Worm (Caenorhabditis elegans) whole organism, L4 larva: Measurements from ENCODE around the gene C26E6.1.

Experiments
- D1046.2 ChIP-seq: fragments of 200-800 bp; sonication (Bioruptor generic); IDR thresholded peaks from 2 replicates; pipeline ENCODE4 v1.3.6; 2022; ENCODE audit warnings: missing genetic modification characterization, missing compliant biosample characterization
- F44E2.7 ChIP-seq: fragments of 200-800 bp; sonication (Bioruptor generic); IDR thresholded peaks from 2 replicates; pipeline ENCODE4 v2.1.2; 2022; ENCODE audit warnings: missing genetic modification characterization, missing compliant biosample characterization
- Y5F2A.4 ChIP-seq: fragments of 200-800 bp; sonication (Bioruptor generic); optimal IDR thresholded peaks from 2 replicates; lab custom pipeline; 2018; ENCODE audit warnings: mild to moderate bottlenecking, missing genetic modification characterization, missing compliant biosample characterization
- aha-1 ChIP-seq: fragments of 150-350 bp; peaks from one replicate; lab custom pipeline; 2014; ENCODE audit warnings: missing biosample characterization, missing genetic modification characterization
- aly-2 ChIP-seq: sonication (generic microtip); optimal IDR thresholded peaks from 2 replicates; lab custom pipeline; 2018; ENCODE audit warnings: missing biosample characterization, missing genetic modification characterization
- ama-1 ChIP-seq: fragments of 150-350 bp; optimal IDR thresholded peaks from 2 replicates; lab custom pipeline; 2014; ENCODE audit warnings: inconsistent platforms, mixed read lengths
- daf-12 ChIP-seq: fragments of 150-350 bp; optimal IDR thresholded peaks from 2 replicates; lab custom pipeline; 2014; ENCODE audit warnings: missing biosample characterization, missing genetic modification reagents, missing genetic modification characterization
- daf-16 ChIP-seq, 3 experiments: sonication (generic microtip); optimal IDR thresholded peaks; 2 replicates each; lab custom pipeline; 2016 to 2017; ENCODE audit warnings: missing genetic modification characterization in 3 of 3, missing genetic modification reagents in 3 of 3, mild to moderate bottlenecking in 2 of 3, missing compliant biosample characterization in 2 of 3, missing biosample characterization in 1 of 3, moderate library complexity in 1 of 3
- daf-8 ChIP-seq: fragments of 200-800 bp; sonication (Bioruptor generic); IDR thresholded peaks from 2 replicates; pipeline ENCODE4 v1.3.6; 2022; ENCODE audit warnings: missing genetic modification characterization, missing compliant biosample characterization
- dmd-6 ChIP-seq: fragments of 200-800 bp; sonication (Bioruptor generic); IDR thresholded peaks from 2 replicates; pipeline ENCODE4 v1.3.6; 2022; ENCODE audit warnings: missing genetic modification reagents, missing genetic modification characterization, missing compliant biosample characterization
- dpl-1 ChIP-seq: fragments of 150-350 bp; optimal IDR thresholded peaks from 2 replicates; lab custom pipeline; 2014; ENCODE audit warnings: missing biosample characterization, missing genetic modification reagents, missing genetic modification characterization
- dve-1 ChIP-seq: sonication (generic microtip); optimal IDR thresholded peaks from 2 replicates; lab custom pipeline; 2017; ENCODE audit warnings: antibody characterized with exemption, mild to moderate bottlenecking, missing genetic modification characterization, missing compliant biosample characterization; ENCODE audit not compliant: insufficient read depth
- egl-27 ChIP-seq: sonication (generic microtip); optimal IDR thresholded peaks from 3 replicates; lab custom pipeline; 2017; ENCODE audit warnings: missing biosample characterization, missing genetic modification reagents, missing genetic modification characterization
- fos-1 ChIP-seq: fragments of 150-350 bp; optimal IDR thresholded peaks from 2 replicates; lab custom pipeline; 2014; ENCODE audit warnings: missing biosample characterization, missing genetic modification characterization
- hif-1 ChIP-seq, 2 experiments: sonication (generic microtip); optimal IDR thresholded peaks; 2 replicates each; lab custom pipeline; 2016 to 2017; ENCODE audit warnings: missing compliant biosample characterization in 2 of 2, missing genetic modification characterization in 2 of 2, missing genetic modification reagents in 2 of 2, missing genotype in 2 of 2, mild to moderate bottlenecking in 1 of 2
- hlh-11 ChIP-seq: fragments of 200-800 bp; sonication (Bioruptor generic); optimal IDR thresholded peaks from 2 replicates; lab custom pipeline; 2018; ENCODE audit warnings: mild to moderate bottlenecking, missing genetic modification characterization, missing compliant biosample characterization
- hlh-30 ChIP-seq: sonication (generic microtip); optimal IDR thresholded peaks from 2 replicates; lab custom pipeline; 2017; ENCODE audit warnings: antibody characterized with exemption, mild to moderate bottlenecking, missing genetic modification characterization, missing compliant biosample characterization; ENCODE audit not compliant: insufficient read depth
- lin-1 ChIP-seq: fragments of 200-800 bp; sonication (Bioruptor generic); IDR thresholded peaks from 2 replicates; pipeline ENCODE4 v1.3.6; 2022; ENCODE audit warnings: missing genetic modification reagents, missing genetic modification characterization, missing compliant biosample characterization
- lin-38 ChIP-seq: fragments of 200-800 bp; sonication (Bioruptor generic); IDR thresholded peaks from 2 replicates; pipeline ENCODE4 v1.3.6; 2022; ENCODE audit warnings: missing genetic modification reagents, missing genetic modification characterization, missing compliant biosample characterization
- lsy-2 ChIP-seq, 2 experiments: fragments of 150-350 bp in 1 of 2; sonication (generic microtip) in 1 of 2; optimal IDR thresholded peaks; 2 replicates each; lab custom pipeline; 2014 to 2017; ENCODE audit warnings: missing biosample characterization in 2 of 2, missing genetic modification characterization in 2 of 2
- madf-9 ChIP-seq: fragments of 200-800 bp; sonication (Bioruptor generic); conservative IDR thresholded peaks from 2 replicates; pipeline ENCODE4 v1.3.6; 2022; ENCODE audit warnings: missing genetic modification reagents, missing genetic modification characterization, missing compliant biosample characterization
- mep-1 ChIP-seq: fragments of 150-350 bp; sonication (generic microtip); optimal IDR thresholded peaks from 3 replicates; lab custom pipeline; 2014; ENCODE audit warnings: missing biosample characterization, missing genetic modification characterization
- mes-2 ChIP-seq: sonication (generic microtip); optimal IDR thresholded peaks from 2 replicates; lab custom pipeline; 2016; ENCODE audit warnings: missing genotype, mild to moderate bottlenecking, missing genetic modification characterization, missing compliant biosample characterization; ENCODE audit not compliant: poor library complexity, severe bottlenecking
- nhr-10 ChIP-seq: fragments of 150-350 bp; optimal IDR thresholded peaks from 2 replicates; lab custom pipeline; 2014; ENCODE audit warnings: missing biosample characterization, missing genetic modification characterization
- nhr-102 ChIP-seq: sonication (generic microtip); optimal IDR thresholded peaks from 2 replicates; lab custom pipeline; 2016; ENCODE audit warnings: mild to moderate bottlenecking, missing genetic modification characterization, moderate library complexity, missing compliant biosample characterization
- nhr-6 ChIP-seq: fragments of 150-350 bp; optimal IDR thresholded peaks from 2 replicates; lab custom pipeline; 2014; ENCODE audit warnings: missing biosample characterization, missing genetic modification characterization
- nhr-77 ChIP-seq: fragments of 150-350 bp; optimal IDR thresholded peaks from 2 replicates; lab custom pipeline; 2014; ENCODE audit warnings: missing biosample characterization, missing genetic modification characterization
- php-3 ChIP-seq: fragments of 200-800 bp; sonication (Bioruptor generic); IDR thresholded peaks from 2 replicates; pipeline ENCODE4 v1.3.6; 2022; ENCODE audit warnings: missing genetic modification reagents, missing genetic modification characterization, missing compliant biosample characterization
- rbr-2 ChIP-seq: sonication (generic microtip); optimal IDR thresholded peaks from 2 replicates; lab custom pipeline; 2016; ENCODE audit warnings: missing genotype, missing genetic modification characterization, missing compliant biosample characterization
- set-16 ChIP-seq: fragments of 200-800 bp; sonication (Bioruptor generic); IDR thresholded peaks from 2 replicates; pipeline ENCODE4 v1.3.6; 2022; ENCODE audit warnings: missing genetic modification reagents, missing genetic modification characterization, missing compliant biosample characterization
- spr-1 ChIP-seq: sonication (generic microtip); optimal IDR thresholded peaks from 2 replicates; lab custom pipeline; 2016; ENCODE audit warnings: mild to moderate bottlenecking, missing genetic modification characterization, missing compliant biosample characterization
- spr-3 ChIP-seq: fragments of 200-800 bp; sonication (Bioruptor generic); optimal IDR thresholded peaks from 2 replicates; lab custom pipeline; 2018; ENCODE audit warnings: mild to moderate bottlenecking, missing genetic modification characterization, missing compliant biosample characterization
- unc-62 ChIP-seq, 3 experiments: fragments of 150-350 bp in 1 of 3; sonication (generic microtip); optimal IDR thresholded peaks in 2 of 3; peaks in 1 of 3; 1 replicate in 1 of 3; 2 replicates in 2 of 3; lab custom pipeline; 2014 to 2017; ENCODE audit warnings: missing biosample characterization in 3 of 3, missing genetic modification characterization in 3 of 3, missing genetic modification reagents in 3 of 3, missing genotype in 1 of 3

Gene C26E6.1

DNA sequence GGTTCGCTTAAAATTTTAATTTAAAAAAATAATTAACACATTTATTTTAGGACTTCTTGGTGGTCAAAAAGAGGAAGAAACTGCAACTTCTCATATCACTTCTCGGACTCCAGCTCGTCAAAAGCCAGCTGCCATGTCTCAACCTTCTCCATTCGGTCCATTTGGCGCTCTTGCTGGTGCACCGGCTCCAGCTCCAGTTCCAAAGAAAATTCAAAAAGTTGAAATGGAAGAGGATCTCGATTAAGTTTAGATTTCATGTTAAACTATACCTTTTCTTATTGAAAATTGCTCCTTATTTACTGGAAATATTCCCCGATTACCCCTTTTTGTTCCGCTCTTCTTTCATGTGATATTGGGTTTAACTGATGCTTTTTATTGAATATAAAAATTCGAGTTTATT, 42.9 kb upstream of the C26E6.1 start:
- TF ChIP-seq aha-1 (tag; lab: Kevin White, UChicago) (peak; percentile 93), Y5F2A.4 (GFP tag; lab: Kevin White, UChicago) (no peak)

DNA sequence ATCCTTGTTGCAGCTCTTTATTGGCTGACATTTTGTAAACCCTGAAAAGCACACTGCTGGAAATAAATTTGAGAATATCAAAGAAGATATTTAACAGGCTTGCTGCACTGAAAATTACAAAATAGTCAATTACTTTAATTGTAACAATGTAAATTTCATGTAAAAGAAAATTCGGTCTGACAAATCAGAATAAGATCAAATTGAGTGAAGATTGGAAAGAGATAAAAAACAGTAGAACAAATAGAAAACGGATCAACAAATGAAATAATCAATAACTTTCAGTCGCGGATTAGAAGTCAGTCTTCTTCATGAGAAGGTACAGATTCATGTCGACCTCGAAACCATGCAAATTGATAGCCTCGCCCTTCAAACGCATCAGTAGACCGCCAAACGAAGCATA, 39.6 kb upstream of the C26E6.1 start, which contains the start of gene rars-1:
Gene rars-1, minus strand, starts transcription at position 101 of the 400 bp plus-strand sequence.
- TF ChIP-seq nhr-77 (tag; lab: Kevin White, UChicago): no peak
- TF ChIP-seq unc-62 (GFP tag; optimal IDR thresholded peaks at IDR 0.05 in 1 of 2; lab: Kevin White, UChicago): peak in 1 of 2 experiments; percentile 57
- TF ChIP-seq unc-62 (tag; optimal IDR thresholded peaks at IDR 0.05; lab: Kevin White, UChicago): no peak

DNA sequence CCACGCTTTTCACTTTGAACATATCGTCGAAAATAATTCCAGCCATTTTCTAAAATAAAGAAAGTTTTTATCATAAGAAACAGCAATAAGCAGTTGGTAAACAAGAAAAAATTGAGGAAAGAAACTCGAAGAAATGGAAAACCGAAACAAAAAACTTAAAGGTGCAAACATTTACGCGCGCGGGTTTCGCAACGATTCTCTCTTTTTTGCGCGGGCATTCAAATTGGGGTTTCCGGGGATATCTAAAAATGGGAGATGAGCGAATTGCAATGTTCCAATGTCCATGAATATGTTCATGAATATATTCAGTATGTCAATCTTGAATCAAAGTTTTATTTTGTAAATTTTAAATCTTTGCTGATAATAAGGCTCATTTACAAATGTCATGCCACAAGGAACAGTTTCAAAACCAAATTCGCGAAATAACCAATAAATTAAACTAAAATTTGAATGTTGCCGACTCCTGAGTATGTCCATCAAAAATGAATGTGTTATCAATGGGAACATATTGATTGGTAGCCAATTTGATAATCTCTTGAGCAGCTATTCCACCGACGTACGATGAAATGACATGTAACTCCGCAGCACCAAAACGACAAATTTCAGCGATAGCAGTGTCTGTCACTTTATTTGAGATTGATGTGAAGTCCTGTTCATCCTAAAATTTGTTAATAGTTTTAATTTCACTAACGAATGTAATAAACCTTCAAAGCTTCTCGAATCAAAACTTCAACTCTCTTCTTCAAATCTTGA, 38.5 kb upstream of the C26E6.1 start, which contains the start of gene rpb-8:
Gene rpb-8, minus strand, starts transcription at position 49 of the 753 bp plus-strand sequence.
- peak; percentile 9 for TF ChIP-seq dve-1 (tag; lab: Kevin White, UChicago)
- TF ChIP-seq mep-1 (tag; lab: Kevin White, UChicago): peak; percentile 34
- 0 out of 2 replicates have a peak, but pooled peaks have one; percentile 34 for TF ChIP-seq dmd-6
- TF ChIP-seq hlh-11 (tag; lab: Kevin White, UChicago): no peak
- no peak for TF ChIP-seq madf-9
- TF ChIP-seq hlh-30: peak; percentile 23
- no peak for TF ChIP-seq php-3 (GFP tag; lab: Robert Waterston, UW)
- peak; percentile 90 for TF ChIP-seq dpl-1 (GFP tag; lab: Kevin White, UChicago)
- TF ChIP-seq aha-1 (tag; lab: Kevin White, UChicago): no peak
- no peak for TF ChIP-seq unc-62 (GFP tag; optimal IDR thresholded peaks at IDR 0.05 in 1 of 2; lab: Kevin White, UChicago)
- TF ChIP-seq unc-62 (tag; optimal IDR thresholded peaks at IDR 0.05; lab: Kevin White, UChicago): no peak
- TF ChIP-seq nhr-102 (tag; lab: Kevin White, UChicago): no peak
- TF ChIP-seq fos-1 (tag; lab: Kevin White, UChicago): no peak
- no peak for TF ChIP-seq ama-1 (lab: Kevin White, UChicago)
- TF ChIP-seq lsy-2 (tag; optimal IDR thresholded peaks at IDR 0.05; lab: Kevin White, UChicago): peak in 1 of 2 experiments; percentile 76
- TF ChIP-seq rbr-2 (tag; lab: Kevin White, UChicago): peak; percentile 16
- no peak for TF ChIP-seq spr-1
- no peak for TF ChIP-seq nhr-10 (tag; lab: Kevin White, UChicago)
- no peak for TF ChIP-seq aly-2 (tag; lab: Kevin White, UChicago)
- peak; percentile 14 for TF ChIP-seq nhr-6 (tag; lab: Kevin White, UChicago)
- peak; percentile 76 for TF ChIP-seq mes-2 (tag; lab: Kevin White, UChicago)
- peak in 1 of 2 experiments; percentile 28 for TF ChIP-seq hif-1 (tag; optimal IDR thresholded peaks at IDR 0.05; lab: Kevin White, UChicago)
- no peak for TF ChIP-seq egl-27 (tag; lab: Kevin White, UChicago)
- no peak for TF ChIP-seq daf-16 (GFP tag; optimal IDR thresholded peaks at IDR 0.05; lab: Kevin White, UChicago)
- peak; percentile 44 for TF ChIP-seq daf-16 (tag; optimal IDR thresholded peaks at IDR 0.05; lab: Kevin White, UChicago)
- 0 out of 2 replicates have a peak, but pooled peaks have one; percentile 22 for TF ChIP-seq lin-38 (GFP tag; lab: Robert Waterston, UW)

- no peak for TF ChIP-seq lin-1 (GFP tag; lab: Robert Waterston, UW)
- peak in 1 of 2 experiments; percentile 95 for TF ChIP-seq unc-62 (GFP tag; optimal IDR thresholded peaks at IDR 0.05 in 1 of 2; lab: Kevin White, UChicago)
- TF ChIP-seq unc-62 (tag; optimal IDR thresholded peaks at IDR 0.05; lab: Kevin White, UChicago): no peak
- TF ChIP-seq, all 104 proteins: peak for 1
Measured at ce11 chrIII:4918906-4919305, 37.8 kb upstream of the C26E6.1 start.

- TF ChIP-seq spr-3 (GFP tag; lab: Kevin White, UChicago) (no peak), mep-1 (tag; lab: Kevin White, UChicago) (no peak), set-16 (GFP tag; lab: Robert Waterston, UW) (no peak), daf-12 (no peak), F44E2.7 (GFP tag; lab: Robert Waterston, UW) (no peak), aha-1 (tag; lab: Kevin White, UChicago) (no peak), D1046.2 (GFP tag; lab: Robert Waterston, UW) (no peak), dpl-1 (GFP tag; lab: Kevin White, UChicago) (no peak), daf-8 (GFP tag; lab: Robert Waterston, UW) (no peak)
Measured at ce11 chrIII:4920221-4920620, 36.4 kb upstream of the C26E6.1 start, which contains the start of gene ula-1. Gene ula-1 (minus strand): TSS chrIII:4920321.
